Fruit fly (Drosophila melanogaster) whole organism, prepupa: ENCODE data around the gene CG45263.

Experiments used
- CG1621 ChIP-seq: fragments of 200-800 bp; sonication (Bioruptor generic); optimal IDR thresholded peaks from 3 replicates; lab custom pipeline; 2018; ENCODE audit warnings: missing biosample characterization, mild to moderate bottlenecking, missing genetic modification characterization
- CG6276 ChIP-seq: fragments of 200-800 bp; sonication (Bioruptor generic); optimal IDR thresholded peaks from 2 replicates; lab custom pipeline; 2017; ENCODE audit warnings: missing biosample characterization, mild to moderate bottlenecking, missing genetic modification characterization
- CG6808 ChIP-seq: fragments of 200-800 bp; sonication (Bioruptor generic); optimal IDR thresholded peaks from 3 replicates; lab custom pipeline; 2017; ENCODE audit warnings: missing biosample characterization, missing genetic modification characterization, mild to moderate bottlenecking, moderate library complexity, missing genetic modification reagents
- CG8632 ChIP-seq: fragments of 200-800 bp; sonication (Bioruptor generic); optimal IDR thresholded peaks from 3 replicates; lab custom pipeline; 2016; ENCODE audit warnings: missing biosample characterization, missing genetic modification characterization
- Eip93F ChIP-seq: fragments of 200-800 bp; sonication (Bioruptor generic); optimal IDR thresholded peaks from 2 replicates; lab custom pipeline; 2016; ENCODE audit warnings: missing biosample characterization, mild to moderate bottlenecking, missing genetic modification characterization
- Hr39 ChIP-seq: fragments of 200-800 bp; sonication (Bioruptor generic); optimal IDR thresholded peaks from 2 replicates; lab custom pipeline; 2016; ENCODE audit warnings: missing biosample characterization, missing genetic modification characterization
- pdm3 ChIP-seq: fragments of 200-800 bp; sonication (Bioruptor generic); optimal IDR thresholded peaks from 3 replicates; lab custom pipeline; 2016; ENCODE audit warnings: missing biosample characterization, missing genetic modification characterization
- ss ChIP-seq, 2 experiments: fragments of 200-800 bp; sonication (Bioruptor generic); optimal IDR thresholded peaks; 2 replicates in 1 of 2; 3 replicates in 1 of 2; lab custom pipeline; 2017 to 2018; ENCODE audit warnings: mild to moderate bottlenecking in 2 of 2, missing biosample characterization in 2 of 2, missing genetic modification characterization in 2 of 2, moderate library complexity in 1 of 2

- no peak for TF ChIP-seq Hr39 (GFP tag; lab: Kevin White, UChicago)
- no peak for TF ChIP-seq CG8632 (GFP tag; lab: Kevin White, UChicago)
- no peak for TF ChIP-seq CG6276
- no peak for TF ChIP-seq Eip93F (GFP tag; lab: Kevin White, UChicago)
- TF ChIP-seq CG6808 (GFP tag; lab: Kevin White, UChicago), result peak; percentile 24
- TF ChIP-seq ss (GFP tag; optimal IDR thresholded peaks at IDR 0.05; lab: Kevin White, UChicago), result peak in 1 of 2 experiments; percentile 15
- TF ChIP-seq pdm3, result peak; percentile 13
- TF ChIP-seq CG1621, result peak; percentile 10
Observed at dm6 chr3R:8482881-8483280, 5.5 kb upstream of the CG45263 start.
